Fruit fly (Drosophila melanogaster) whole organism, embryonic: Measurements from ENCODE around the gene nbs.

ENCODE experiments used
- ATbp ChIP-seq: fragments of 200-800 bp; sonication (Bioruptor generic); optimal IDR thresholded peaks from 2 replicates; lab custom pipeline; 2017; ENCODE audit warnings: missing biosample characterization, mild to moderate bottlenecking, missing genetic modification characterization, missing genetic modification reagents
- Antp ChIP-seq: fragments of 200-800 bp; sonication (Bioruptor generic); optimal IDR thresholded peaks from 3 replicates; lab custom pipeline; 2016; ENCODE audit warnings: missing biosample characterization, missing genetic modification characterization
- CG11696 ChIP-seq: fragments of 200-800 bp; sonication (Bioruptor generic); IDR thresholded peaks from 2 replicates; pipeline ENCODE4 v1.3.6; 2022; ENCODE audit warnings: missing biosample characterization, missing genetic modification characterization
- CG11723 ChIP-seq: fragments of 200-800 bp; sonication (Bioruptor generic); optimal IDR thresholded peaks from 2 replicates; lab custom pipeline; 2017; ENCODE audit warnings: missing biosample characterization, mild to moderate bottlenecking, missing genetic modification characterization
- CG12155 ChIP-seq: fragments of 200-800 bp; sonication (Bioruptor generic); optimal IDR thresholded peaks from 3 replicates; lab custom pipeline; 2016; ENCODE audit warnings: missing biosample characterization, missing genetic modification characterization
- CG14441 ChIP-seq: fragments of 200-800 bp; sonication (Bioruptor generic); IDR thresholded peaks from 2 replicates; pipeline ENCODE4 v1.3.6; 2022; ENCODE audit warnings: missing biosample characterization, missing genetic modification characterization
- CG14860 ChIP-seq: fragments of 200-800 bp; sonication (Bioruptor generic); IDR thresholded peaks from 3 replicates; pipeline ENCODE4 v1.3.6; 2022; ENCODE audit warnings: missing biosample characterization, missing genetic modification characterization; ENCODE audit not compliant: partially characterized antibody
- CG15011 ChIP-seq: fragments of 200-800 bp; sonication (Bioruptor generic); optimal IDR thresholded peaks from 3 replicates; lab custom pipeline; 2018; ENCODE audit warnings: missing biosample characterization, mild to moderate bottlenecking, missing genetic modification characterization
- CG16863 ChIP-seq: fragments of 200-800 bp; sonication (Bioruptor generic); optimal IDR thresholded peaks from 3 replicates; lab custom pipeline; 2016; ENCODE audit warnings: missing biosample characterization, missing genetic modification characterization
- CG17186 ChIP-seq: fragments of 200-800 bp; sonication (Bioruptor generic); optimal IDR thresholded peaks from 3 replicates; lab custom pipeline; 2017; ENCODE audit warnings: missing biosample characterization, missing genetic modification reagents, missing genetic modification characterization
- CG17328 ChIP-seq: fragments of 200-800 bp; sonication (Bioruptor generic); IDR thresholded peaks from 2 replicates; pipeline ENCODE4 v1.3.6; 2022; ENCODE audit warnings: missing biosample characterization, missing genetic modification characterization
- CG17568 ChIP-seq: fragments of 200-800 bp; sonication (Bioruptor generic); optimal IDR thresholded peaks from 2 replicates; lab custom pipeline; 2018; ENCODE audit warnings: missing biosample characterization, mild to moderate bottlenecking, missing genetic modification characterization, moderate library complexity
- CG18599 ChIP-seq: fragments of 200-800 bp; sonication (Bioruptor generic); optimal IDR thresholded peaks from 3 replicates; lab custom pipeline; 2017; ENCODE audit warnings: missing biosample characterization, missing genetic modification characterization, mild to moderate bottlenecking, moderate library complexity, missing genetic modification reagents
- CG2202 ChIP-seq: fragments of 200-800 bp; sonication (Bioruptor generic); optimal IDR thresholded peaks from 2 replicates; lab custom pipeline; 2018; ENCODE audit warnings: missing biosample characterization, mild to moderate bottlenecking, missing genetic modification characterization
- CG2875 ChIP-seq: fragments of 200-800 bp; sonication (Bioruptor generic); optimal IDR thresholded peaks from 2 replicates; lab custom pipeline; 2017; ENCODE audit warnings: missing biosample characterization, mild to moderate bottlenecking, missing genetic modification characterization, missing genetic modification reagents
- CG3281 ChIP-seq: fragments of 200-800 bp; sonication (Bioruptor generic); optimal IDR thresholded peaks from 3 replicates; lab custom pipeline; 2017; ENCODE audit warnings: missing biosample characterization, mild to moderate bottlenecking, missing genetic modification characterization
- CG3407 ChIP-seq: fragments of 200-800 bp; sonication (Bioruptor generic); optimal IDR thresholded peaks from 2 replicates; lab custom pipeline; 2018; ENCODE audit warnings: missing biosample characterization, mild to moderate bottlenecking, missing genetic modification characterization
- CG34422 ChIP-seq: fragments of 200-800 bp; sonication (Bioruptor generic); IDR thresholded peaks from 3 replicates; pipeline ENCODE4 v1.3.6; 2022; ENCODE audit warnings: missing biosample characterization, missing genetic modification characterization
- CG3995 ChIP-seq: fragments of 200-800 bp; sonication (Bioruptor generic); optimal IDR thresholded peaks from 3 replicates; lab custom pipeline; 2016; ENCODE audit warnings: missing biosample characterization, missing genetic modification characterization
- CG9215 ChIP-seq: fragments of 200-800 bp; sonication (Bioruptor generic); IDR thresholded peaks from 2 replicates; pipeline ENCODE4 v1.3.6; 2022; ENCODE audit warnings: missing biosample characterization, missing genetic modification characterization
- CG9876 ChIP-seq: fragments of 200-800 bp; sonication (Bioruptor generic); optimal IDR thresholded peaks from 2 replicates; lab custom pipeline; 2016; ENCODE audit warnings: missing biosample characterization, missing genetic modification characterization
- Camta ChIP-seq: fragments of 200-800 bp; sonication (Bioruptor generic); optimal IDR thresholded peaks from 2 replicates; lab custom pipeline; 2016; ENCODE audit warnings: missing biosample characterization, missing genetic modification characterization
- CoRest ChIP-seq: fragments of 200-800 bp; sonication (Bioruptor generic); optimal IDR thresholded peaks from 3 replicates; lab custom pipeline; 2018; ENCODE audit warnings: missing biosample characterization, mild to moderate bottlenecking, missing genetic modification characterization, moderate library complexity
- Dek ChIP-seq: fragments of 200-800 bp; sonication (Bioruptor generic); optimal IDR thresholded peaks from 3 replicates; lab custom pipeline; 2019; ENCODE audit warnings: missing biosample characterization, mild to moderate bottlenecking, missing genetic modification characterization, moderate library complexity
- Dref ChIP-seq: fragments of 200-800 bp; sonication (Bioruptor generic); IDR thresholded peaks from 2 replicates; pipeline ENCODE4 v1.3.6; 2022; ENCODE audit warnings: missing biosample characterization, missing genetic modification characterization
- Drgx ChIP-seq: fragments of 200-800 bp; sonication (Bioruptor generic); IDR thresholded peaks from 2 replicates; pipeline ENCODE4 v1.3.6; 2022; ENCODE audit warnings: missing biosample characterization, missing genetic modification characterization
- Gug ChIP-seq: fragments of 200-800 bp; sonication (Bioruptor generic); IDR thresholded peaks from 4 replicates; pipeline ENCODE4 v1.3.6; 2022; ENCODE audit warnings: missing biosample characterization, missing genetic modification characterization
- HHEX ChIP-seq: fragments of 200-800 bp; sonication (Bioruptor generic); optimal IDR thresholded peaks from 3 replicates; lab custom pipeline; 2017; ENCODE audit warnings: missing biosample characterization, mild to moderate bottlenecking, missing genetic modification characterization, missing genetic modification reagents
- HLH4C ChIP-seq: fragments of 200-800 bp; sonication (Bioruptor generic); IDR thresholded peaks from 3 replicates; pipeline ENCODE4 v1.3.6; 2022; ENCODE audit warnings: missing biosample characterization, missing genetic modification characterization; ENCODE audit not compliant: partially characterized antibody
- Lpt ChIP-seq: fragments of >200 bp; optimal IDR thresholded peaks from 2 replicates; lab custom pipeline; 2018; ENCODE audit warnings: missing biosample characterization, missing genetic modification characterization
- MTF-1 ChIP-seq: fragments of 200-800 bp; sonication (Bioruptor generic); optimal IDR thresholded peaks from 2 replicates; lab custom pipeline; 2018; ENCODE audit warnings: missing biosample characterization, mild to moderate bottlenecking, missing genetic modification characterization, borderline replicate concordance
- Optix ChIP-seq: fragments of 200-800 bp; sonication (Bioruptor generic); IDR thresholded peaks from 3 replicates; pipeline ENCODE4 v1.3.6; 2022; ENCODE audit warnings: missing biosample characterization, missing genetic modification characterization
- Sin3A ChIP-seq: fragments of >200 bp; optimal IDR thresholded peaks from 2 replicates; lab custom pipeline; 2018
- Stat92E ChIP-seq, 3 experiments: fragments of >200 bp in 2 of 3; fragments of 200-800 bp in 1 of 3; sonication (Bioruptor generic) in 1 of 3; optimal IDR thresholded peaks; 2 replicates each; lab custom pipeline; 2017 to 2019; ENCODE audit warnings: missing biosample characterization in 3 of 3, missing genetic modification characterization in 3 of 3, mild to moderate bottlenecking in 1 of 3, moderate library complexity in 1 of 3
- ase ChIP-seq: fragments of 200-800 bp; sonication (Bioruptor generic); IDR thresholded peaks from 3 replicates; pipeline ENCODE4 v1.3.6; 2022; ENCODE audit warnings: missing biosample characterization, missing genetic modification characterization
- ato ChIP-seq: fragments of 200-800 bp; sonication (Bioruptor generic); IDR thresholded peaks from 2 replicates; pipeline ENCODE4 v1.3.6; 2022; ENCODE audit warnings: missing biosample characterization, missing genetic modification characterization; ENCODE audit not compliant: partially characterized antibody
- bsh ChIP-seq, 2 experiments: fragments of 200-800 bp; sonication (Bioruptor generic); optimal IDR thresholded peaks; 2 replicates each; lab custom pipeline; 2017 to 2018; ENCODE audit warnings: mild to moderate bottlenecking in 2 of 2, missing biosample characterization in 2 of 2, missing genetic modification characterization in 2 of 2, moderate library complexity in 1 of 2
- crc ChIP-seq: fragments of 200-800 bp; sonication (Bioruptor generic); optimal IDR thresholded peaks from 2 replicates; lab custom pipeline; 2016; ENCODE audit warnings: missing biosample characterization, missing genetic modification characterization
- ftz-f1 ChIP-seq: fragments of 200-800 bp; sonication (Bioruptor generic); optimal IDR thresholded peaks from 2 replicates; lab custom pipeline; 2016; ENCODE audit warnings: missing biosample characterization, missing genetic modification characterization
- gro ChIP-seq: fragments of 200-800 bp; sonication (Bioruptor generic); optimal IDR thresholded peaks from 2 replicates; lab custom pipeline; 2016; ENCODE audit warnings: missing biosample characterization, missing genetic modification characterization
- gsb ChIP-seq: fragments of 200-800 bp; sonication (Bioruptor generic); IDR thresholded peaks from 2 replicates; pipeline ENCODE4 v1.3.6; 2022; ENCODE audit warnings: missing biosample characterization, missing genetic modification characterization
- her ChIP-seq: fragments of 200-800 bp; sonication (Bioruptor generic); optimal IDR thresholded peaks from 2 replicates; lab custom pipeline; 2016; ENCODE audit warnings: missing biosample characterization, missing genetic modification characterization
- hth ChIP-seq: fragments of >200 bp; optimal IDR thresholded peaks from 2 replicates; lab custom pipeline; 2017; ENCODE audit warnings: inconsistent platforms
- ind ChIP-seq: fragments of 200-800 bp; sonication (Bioruptor generic); optimal IDR thresholded peaks from 3 replicates; lab custom pipeline; 2016; ENCODE audit warnings: missing biosample characterization, missing genetic modification characterization
- jigr1 ChIP-seq: fragments of 200-800 bp; sonication (Bioruptor generic); IDR thresholded peaks from 3 replicates; pipeline ENCODE4 v1.3.6; 2022; ENCODE audit warnings: missing biosample characterization, missing genetic modification characterization
- lilli ChIP-seq: fragments of 200-800 bp; sonication (Bioruptor generic); optimal IDR thresholded peaks from 3 replicates; lab custom pipeline; 2016; ENCODE audit warnings: missing biosample characterization, missing genetic modification characterization
- run ChIP-seq: fragments of 200-800 bp; sonication (Bioruptor generic); optimal IDR thresholded peaks from 3 replicates; lab custom pipeline; 2018; ENCODE audit warnings: missing biosample characterization, mild to moderate bottlenecking, missing genetic modification characterization
- sens-2 ChIP-seq: fragments of 200-800 bp; sonication (Bioruptor generic); IDR thresholded peaks from 2 replicates; pipeline ENCODE4 v1.3.6; 2022; ENCODE audit warnings: missing biosample characterization, missing genetic modification characterization
- stc ChIP-seq: fragments of 200-800 bp; sonication (Bioruptor generic); IDR thresholded peaks from 2 replicates; pipeline ENCODE4 v1.3.6; 2022; ENCODE audit warnings: missing biosample characterization, missing genetic modification characterization
- unpg ChIP-seq: fragments of 200-800 bp; sonication (Bioruptor generic); optimal IDR thresholded peaks from 3 replicates; lab custom pipeline; 2018; ENCODE audit warnings: missing biosample characterization, mild to moderate bottlenecking, missing genetic modification characterization, moderate library complexity
- vfl ChIP-seq: fragments of 200-800 bp; sonication (Bioruptor generic); optimal IDR thresholded peaks from 2 replicates; lab custom pipeline; 2016; ENCODE audit warnings: missing biosample characterization, missing genetic modification characterization
- wor ChIP-seq: fragments of 200-800 bp; sonication (Bioruptor generic); IDR thresholded peaks from 2 replicates; pipeline ENCODE4 v1.3.6; 2022; ENCODE audit warnings: missing biosample characterization, missing genetic modification characterization
- zfh1 ChIP-seq: fragments of 200-800 bp; sonication (Bioruptor generic); IDR thresholded peaks from 3 replicates; pipeline ENCODE4 v1.3.6; 2022; ENCODE audit warnings: missing biosample characterization, missing genetic modification characterization

The nbs gene

dm6 chr3L:9695647-9696046 is 27.3 kb downstream of the nbs start (continued):
- TF ChIP-seq lilli (GFP tag; lab: Kevin White, UChicago) (peak; percentile 13), Gug (GFP tag; lab: Robert Waterston, UW) (no peak), ato (GFP tag; lab: Robert Waterston, UW) (no peak), CoRest (tag; lab: Kevin White, UChicago) (peak; percentile 44), CG15011 (GFP tag; lab: Kevin White, UChicago) (peak; percentile 31), Dref (no peak), CG14860 (GFP tag; lab: Robert Waterston, UW) (no peak), HHEX (GFP tag; lab: Kevin White, UChicago) (peak; percentile 2), Antp (GFP tag; lab: Kevin White, UChicago) (no peak), CG17568 (GFP tag; lab: Kevin White, UChicago) (no peak), CG9876 (no peak), CG14441 (GFP tag; lab: Robert Waterston, UW) (no peak), ase (GFP tag; lab: Robert Waterston, UW) (no peak), gsb (no peak), ind (GFP tag; lab: Kevin White, UChicago) (no peak), zfh1 (GFP tag; lab: Robert Waterston, UW) (no peak), Camta (GFP tag; lab: Kevin White, UChicago) (no peak), hth (no peak), CG11696 (GFP tag; lab: Robert Waterston, UW) (no peak), crc (GFP tag; lab: Kevin White, UChicago) (no peak), CG16863 (GFP tag; lab: Kevin White, UChicago) (no peak), CG3281 (GFP tag; lab: Kevin White, UChicago) (peak; percentile 19), Sin3A (lab: Kevin White, UChicago) (no peak), sens-2 (GFP tag; lab: Robert Waterston, UW) (no peak), CG2875 (GFP tag; lab: Kevin White, UChicago) (no peak), CG9215 (GFP tag; lab: Robert Waterston, UW) (no peak), CG11723 (GFP tag; lab: Kevin White, UChicago) (no peak), stc (GFP tag; lab: Robert Waterston, UW) (no peak), Drgx (GFP tag; lab: Robert Waterston, UW) (0 out of 2 replicates have a peak, but pooled peaks have one; percentile 27), CG3407 (GFP tag; lab: Kevin White, UChicago) (no peak), CG18599 (GFP tag; lab: Kevin White, UChicago) (peak; percentile 4), Dek (tag; lab: Kevin White, UChicago) (no peak), Stat92E (GFP tag; optimal IDR thresholded peaks at IDR 0.05; lab: Kevin White, UChicago) (no peak), CG2202 (no peak), unpg (GFP tag; lab: Kevin White, UChicago) (peak; percentile 41), ATbp (peak; percentile 28), CG17186 (GFP tag; lab: Kevin White, UChicago) (no peak), her (GFP tag; lab: Kevin White, UChicago) (no peak), Lpt (GFP tag; lab: Kevin White, UChicago) (no peak), jigr1 (GFP tag; lab: Robert Waterston, UW) (no peak), bsh (GFP tag; optimal IDR thresholded peaks at IDR 0.05; lab: Kevin White, UChicago) (peak in 1 of 2 experiments; percentile 21), ftz-f1 (GFP tag; lab: Kevin White, UChicago) (no peak), run (tag; lab: Kevin White, UChicago) (no peak), MTF-1 (no peak), wor (GFP tag; lab: Robert Waterston, UW) (no peak), vfl (GFP tag; lab: Kevin White, UChicago) (no peak), CG17328 (GFP tag; lab: Robert Waterston, UW) (no peak), CG34422 (GFP tag; lab: Robert Waterston, UW) (no peak), Optix (GFP tag; lab: Robert Waterston, UW) (no peak), CG12155 (GFP tag; lab: Kevin White, UChicago) (no peak), HLH4C (GFP tag; lab: Robert Waterston, UW) (no peak), CG3995 (GFP tag; lab: Kevin White, UChicago) (no peak), gro (GFP tag; lab: Kevin White, UChicago) (no peak)
